Worm (Caenorhabditis elegans): Measurements from ENCODE around the gene R13H7.2.

- TF ChIP-seq lin-39 (tag; optimal IDR thresholded peaks at IDR 0.05): no peak
- no peak for TF ChIP-seq lsy-2 (tag; optimal IDR thresholded peaks at IDR 0.05)
- no peak for TF ChIP-seq nhr-76 (tag; optimal IDR thresholded peaks at IDR 0.05)
- no peak for TF ChIP-seq hlh-17 (GFP tag; optimal IDR thresholded peaks at IDR 0.05; ENCODE audit: borderline replicate concordance)
- TF ChIP-seq ama-1 (optimal IDR thresholded peaks at IDR 0.05): no peak
- no peak for TF ChIP-seq ceh-82 (tag; optimal IDR thresholded peaks at IDR 0.05)
- no peak for TF ChIP-seq aly-2 (tag; optimal IDR thresholded peaks at IDR 0.05)
- TF ChIP-seq nhr-12 (tag; optimal IDR thresholded peaks at IDR 0.05): no peak
- no peak for TF ChIP-seq nhr-237 (tag; optimal IDR thresholded peaks at IDR 0.05)
- no peak for TF ChIP-seq nhr-77 (tag; optimal IDR thresholded peaks at IDR 0.05)
Measured at ce11 chrIV:6822406-6822805, 36.8 kb downstream of the R13H7.2 start, which contains the start of gene C17H12.6.

Data from whole organism, L1 larva.